Worm (Caenorhabditis elegans): ENCODE data around the gene F54A3.6.

DNA sequence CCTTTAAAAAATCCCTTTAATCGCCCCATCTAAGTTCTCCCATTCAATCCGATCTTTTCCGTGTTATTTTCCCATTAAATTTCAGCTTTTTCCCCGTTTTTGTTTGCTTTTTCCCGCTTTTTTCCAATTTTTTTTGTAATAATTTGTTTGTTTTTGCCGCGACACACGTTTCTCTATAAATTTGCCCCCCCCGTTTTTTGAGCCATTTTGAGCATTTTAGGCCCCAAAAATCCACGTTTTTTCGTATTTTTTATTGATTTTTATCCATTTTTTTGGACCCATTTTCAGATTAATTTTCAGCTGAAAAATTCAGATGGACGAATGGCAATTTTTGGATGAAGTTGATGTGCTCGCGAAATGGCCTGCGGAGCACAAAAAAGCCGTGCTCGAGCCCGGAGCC is 11.1 kb upstream of the F54A3.6 start, which contains the start of gene F54A3.2:
- TF ChIP-seq ztf-4 (tag; optimal IDR thresholded peaks at IDR 0.05): no peak
- no peak for TF ChIP-seq unc-62 (GFP tag; optimal IDR thresholded peaks at IDR 0.05)
- no peak for TF ChIP-seq skn-1 (tag; optimal IDR thresholded peaks at IDR 0.05)
- TF ChIP-seq ceh-16 (tag; optimal IDR thresholded peaks at IDR 0.05): no peak
- no peak for TF ChIP-seq fos-1 (tag; optimal IDR thresholded peaks at IDR 0.05)
- TF ChIP-seq lin-11 (tag; optimal IDR thresholded peaks at IDR 0.05): no peak
- no peak for TF ChIP-seq nhr-77 (tag; optimal IDR thresholded peaks at IDR 0.05)
- no peak for TF ChIP-seq ama-1 (optimal IDR thresholded peaks at IDR 0.05)
- no peak for TF ChIP-seq blmp-1 (tag; optimal IDR thresholded peaks at IDR 0.05; ENCODE audit: insufficient read depth)
- TF ChIP-seq snpc-4 (tag; optimal IDR thresholded peaks at IDR 0.05): no peak
- no peak for TF ChIP-seq nhr-10 (tag; optimal IDR thresholded peaks at IDR 0.05)
- TF ChIP-seq unc-55 (GFP tag; optimal IDR thresholded peaks at IDR 0.05): no peak
